Worm (Caenorhabditis elegans): ENCODE results near the gene mam-3.

Gene mam-3

ce11 chrIV:13445275-13445674 lies at the start of gene mam-3:
Gene mam-3, minus strand, starts transcription at chrIV:13445375.
- TF ChIP-seq unc-62 (GFP tag; optimal IDR thresholded peaks at IDR 0.05) (no peak), nfya-1 (tag; optimal IDR thresholded peaks at IDR 0.05; ENCODE audit: insufficient read depth) (no peak), lin-15B (tag; optimal IDR thresholded peaks at IDR 0.05) (no peak), ZK546.5 (tag; optimal IDR thresholded peaks at IDR 0.05) (no peak), ceh-9 (tag; optimal IDR thresholded peaks at IDR 0.05) (no peak), jun-1 (tag; optimal IDR thresholded peaks at IDR 0.05) (no peak), sea-2 (GFP tag; optimal IDR thresholded peaks at IDR 0.05) (no peak), nhr-67 (tag; optimal IDR thresholded peaks at IDR 0.05) (no peak), lin-39 (tag; optimal IDR thresholded peaks at IDR 0.05) (no peak), fkh-2 (tag; optimal IDR thresholded peaks at IDR 0.05) (no peak), elt-2 (tag; optimal IDR thresholded peaks at IDR 0.05) (no peak), aly-2 (tag; optimal IDR thresholded peaks at IDR 0.05) (no peak), ztf-11 (tag; optimal IDR thresholded peaks at IDR 0.05) (no peak), ceh-82 (tag; optimal IDR thresholded peaks at IDR 0.05) (no peak), eor-1 (tag; optimal IDR thresholded peaks at IDR 0.05) (no peak), nhr-11 (tag; optimal IDR thresholded peaks at IDR 0.05) (no peak), ztf-4 (tag; optimal IDR thresholded peaks at IDR 0.05) (no peak)

- no peak for TF ChIP-seq elt-1 (tag; optimal IDR thresholded peaks at IDR 0.05)
- no peak for TF ChIP-seq R02D3.7 (tag; optimal IDR thresholded peaks at IDR 0.05)
- no peak for TF ChIP-seq ceh-28 (tag; optimal IDR thresholded peaks at IDR 0.05)
- no peak for TF ChIP-seq elt-3 (tag; optimal IDR thresholded peaks at IDR 0.05)
- TF ChIP-seq egl-27 (tag; optimal IDR thresholded peaks at IDR 0.05) = no peak
- TF ChIP-seq ztf-11 (tag; optimal IDR thresholded peaks at IDR 0.05) = no peak
- TF ChIP-seq nhr-67 (tag; optimal IDR thresholded peaks at IDR 0.05) = no peak
- no peak for TF ChIP-seq tbx-2 (tag; optimal IDR thresholded peaks at IDR 0.05)
- TF ChIP-seq nhr-12 (tag; optimal IDR thresholded peaks at IDR 0.05) = no peak
- no peak for TF ChIP-seq mml-1 (tag; optimal IDR thresholded peaks at IDR 0.05)
- TF ChIP-seq nhr-28 (tag; optimal IDR thresholded peaks at IDR 0.05) = no peak
- TF ChIP-seq lin-39 (tag; optimal IDR thresholded peaks at IDR 0.05) = no peak
- TF ChIP-seq nfya-1 (tag; optimal IDR thresholded peaks at IDR 0.05; ENCODE audit: insufficient read depth) = no peak
- no peak for TF ChIP-seq nhr-77 (tag; optimal IDR thresholded peaks at IDR 0.05)
- TF ChIP-seq unc-39 (tag; optimal IDR thresholded peaks at IDR 0.05) = no peak
- TF ChIP-seq fkh-2 (tag; optimal IDR thresholded peaks at IDR 0.05) = no peak
- no peak for TF ChIP-seq nhr-23 (tag; optimal IDR thresholded peaks at IDR 0.05)
- no peak for TF ChIP-seq eor-1 (tag; optimal IDR thresholded peaks at IDR 0.05)
Observed at ce11 chrIV:13493719-13494118, 48.5 kb upstream of the mam-3 start.

ce11 chrIV:13492271-13492670 lies 47.1 kb upstream of the mam-3 start, which contains the start of gene Y45F10A.7:
Gene Y45F10A.7, plus strand, starts transcription at chrIV:13492571.
- no peak for TF ChIP-seq elt-3 (tag; optimal IDR thresholded peaks at IDR 0.05)
- TF ChIP-seq elt-2 (tag; optimal IDR thresholded peaks at IDR 0.05) = no peak
- TF ChIP-seq pqm-1 (tag; optimal IDR thresholded peaks at IDR 0.05) = no peak
- TF ChIP-seq R02D3.7 (tag; optimal IDR thresholded peaks at IDR 0.05) = no peak
- no peak for TF ChIP-seq unc-62 (GFP tag; optimal IDR thresholded peaks at IDR 0.05)
- no peak for TF ChIP-seq nhr-11 (tag; optimal IDR thresholded peaks at IDR 0.05)
- no peak for TF ChIP-seq ztf-4 (tag; optimal IDR thresholded peaks at IDR 0.05)
- TF ChIP-seq ceh-9 (tag; optimal IDR thresholded peaks at IDR 0.05) = no peak
- no peak for TF ChIP-seq ceh-82 (tag; optimal IDR thresholded peaks at IDR 0.05)
- TF ChIP-seq eor-1 (tag; optimal IDR thresholded peaks at IDR 0.05) = no peak
- no peak for TF ChIP-seq sea-2 (GFP tag; optimal IDR thresholded peaks at IDR 0.05)
- no peak for TF ChIP-seq egl-27 (tag; optimal IDR thresholded peaks at IDR 0.05)

ce11 chrIV:13487596-13487995 lies 42.4 kb upstream of the mam-3 start:
- TF ChIP-seq ztf-11 (tag; optimal IDR thresholded peaks at IDR 0.05) = no peak
- TF ChIP-seq fkh-10 (GFP tag; optimal IDR thresholded peaks at IDR 0.05) = no peak
- TF ChIP-seq nhr-237 (tag; optimal IDR thresholded peaks at IDR 0.05) = no peak
- TF ChIP-seq nfya-1 (tag; optimal IDR thresholded peaks at IDR 0.05; ENCODE audit: insufficient read depth) = peak; percentile 89
- TF ChIP-seq unc-39 (tag; optimal IDR thresholded peaks at IDR 0.05) = no peak

- TF ChIP-seq ztf-11 (tag; optimal IDR thresholded peaks at IDR 0.05) (no peak), daf-12 (tag; optimal IDR thresholded peaks at IDR 0.05) (no peak), eor-1 (tag; optimal IDR thresholded peaks at IDR 0.05) (no peak), tbx-2 (tag; optimal IDR thresholded peaks at IDR 0.05) (no peak), nhr-23 (tag; optimal IDR thresholded peaks at IDR 0.05) (no peak), pha-4 (tag; optimal IDR thresholded peaks at IDR 0.05) (no peak), elt-3 (tag; optimal IDR thresholded peaks at IDR 0.05) (no peak), R02D3.7 (tag; optimal IDR thresholded peaks at IDR 0.05) (no peak), fos-1 (tag; optimal IDR thresholded peaks at IDR 0.05) (no peak)
Observed at ce11 chrIV:13487019-13487418, 41.8 kb upstream of the mam-3 start.

Measured in whole organism, L3 larva.